Fruit fly (Drosophila melanogaster) whole organism, embryonic: ENCODE measurements around the gene CG31178.

Experiments used
- Awh ChIP-seq: fragments of 200-800 bp; sonication (Bioruptor generic); IDR thresholded peaks from 2 replicates; pipeline ENCODE4, ENCODE4 v1.3.6; 2022; ENCODE audit warnings: missing biosample characterization, missing genetic modification characterization
- B-H1 ChIP-seq: fragments of 200-800 bp; sonication (Bioruptor generic); IDR thresholded peaks from 3 replicates; pipeline ENCODE4 v1.3.6; 2022; ENCODE audit warnings: missing biosample characterization, missing genetic modification characterization
- CG1024 ChIP-seq: fragments of 200-800 bp; sonication (Bioruptor generic); IDR thresholded peaks from 2 replicates; pipeline ENCODE4 v1.3.6; 2022; ENCODE audit warnings: missing biosample characterization, missing genetic modification characterization
- CG10462 ChIP-seq: fragments of 200-800 bp; sonication (Bioruptor generic); optimal IDR thresholded peaks from 2 replicates; lab custom pipeline; 2016; ENCODE audit warnings: missing biosample characterization, missing genetic modification characterization
- CG11456 ChIP-seq: fragments of 200-800 bp; sonication (Bioruptor generic); IDR thresholded peaks from 3 replicates; pipeline ENCODE4 v1.3.6; 2022; ENCODE audit warnings: missing biosample characterization, missing genetic modification characterization
- CG12219 ChIP-seq: fragments of 200-800 bp; sonication (Bioruptor generic); optimal IDR thresholded peaks from 3 replicates; lab custom pipeline; 2018; ENCODE audit warnings: missing biosample characterization, mild to moderate bottlenecking, missing genetic modification characterization
- CG13775 ChIP-seq: fragments of 200-800 bp; sonication (Bioruptor generic); optimal IDR thresholded peaks from 3 replicates; lab custom pipeline; 2017; ENCODE audit warnings: missing biosample characterization, mild to moderate bottlenecking, missing genetic modification characterization
- CG15514 ChIP-seq: fragments of 200-800 bp; sonication (Bioruptor generic); optimal IDR thresholded peaks from 3 replicates; lab custom pipeline; 2017; ENCODE audit warnings: missing biosample characterization, missing genetic modification characterization, mild to moderate bottlenecking, moderate library complexity, missing genetic modification reagents
- CG17361 ChIP-seq: fragments of 200-800 bp; sonication (Bioruptor generic); IDR thresholded peaks from 3 replicates; pipeline ENCODE4 v1.3.6; 2022; ENCODE audit warnings: missing biosample characterization, missing genetic modification characterization
- CG17912 ChIP-seq: fragments of 200-800 bp; sonication (Bioruptor generic); optimal IDR thresholded peaks from 2 replicates; lab custom pipeline; 2018; ENCODE audit warnings: missing biosample characterization, mild to moderate bottlenecking, missing genetic modification characterization
- CG18011 ChIP-seq: fragments of 200-800 bp; sonication (Bioruptor generic); optimal IDR thresholded peaks from 2 replicates; lab custom pipeline; 2017; ENCODE audit warnings: missing biosample characterization, missing genetic modification characterization, mild to moderate bottlenecking, moderate library complexity, missing genotype
- CG2120 ChIP-seq: fragments of 200-800 bp; sonication (Bioruptor generic); optimal IDR thresholded peaks from 3 replicates; lab custom pipeline; 2016; ENCODE audit warnings: missing biosample characterization, missing genetic modification characterization
- CG31365 ChIP-seq: fragments of 200-800 bp; sonication (Bioruptor generic); optimal IDR thresholded peaks from 2 replicates; lab custom pipeline; 2018; ENCODE audit warnings: missing biosample characterization, mild to moderate bottlenecking, missing genetic modification characterization
- CG32532 ChIP-seq: fragments of 200-800 bp; sonication (Bioruptor generic); IDR thresholded peaks from 2 replicates; pipeline ENCODE4 v1.3.6; 2022; ENCODE audit warnings: missing biosample characterization, missing genetic modification characterization
- CG3407 ChIP-seq: fragments of 200-800 bp; sonication (Bioruptor generic); optimal IDR thresholded peaks from 2 replicates; lab custom pipeline; 2018; ENCODE audit warnings: missing biosample characterization, mild to moderate bottlenecking, missing genetic modification characterization
- CG34224 ChIP-seq: fragments of 200-800 bp; sonication (Bioruptor generic); IDR thresholded peaks from 3 replicates; pipeline ENCODE4 v1.3.6; 2022; ENCODE audit warnings: missing biosample characterization, missing genetic modification characterization; ENCODE audit not compliant: partially characterized antibody
- CG6791 ChIP-seq: fragments of 200-800 bp; sonication (Bioruptor generic); IDR thresholded peaks from 3 replicates; pipeline ENCODE4 v1.3.6; 2022; ENCODE audit warnings: missing biosample characterization, missing genetic modification characterization; ENCODE audit not compliant: partially characterized antibody
- Dll ChIP-seq: fragments of 200-800 bp; sonication (Bioruptor generic); IDR thresholded peaks from 4 replicates; pipeline ENCODE4 v1.3.6; 2022; ENCODE audit warnings: missing biosample characterization, missing genetic modification characterization; ENCODE audit not compliant: partially characterized antibody
- Eip74EF ChIP-seq, 2 experiments: fragments of 200-800 bp in 1 of 2; fragments of >200 bp in 1 of 2; sonication (Bioruptor generic) in 1 of 2; optimal IDR thresholded peaks; 2 replicates each; lab custom pipeline; 2017 to 2019; ENCODE audit warnings: missing biosample characterization in 2 of 2, missing genetic modification characterization in 2 of 2, mild to moderate bottlenecking in 1 of 2, moderate library complexity in 1 of 2
- Ets97D ChIP-seq: fragments of 200-800 bp; sonication (Bioruptor generic); optimal IDR thresholded peaks from 3 replicates; lab custom pipeline; 2016; ENCODE audit warnings: missing biosample characterization, missing genetic modification characterization
- HLH3B ChIP-seq: fragments of 200-800 bp; sonication (Bioruptor generic); IDR thresholded peaks from 2 replicates; pipeline ENCODE4 v1.3.6; 2022; ENCODE audit warnings: missing biosample characterization, missing genetic modification characterization
- Hand ChIP-seq: fragments of 200-800 bp; sonication (Bioruptor generic); optimal IDR thresholded peaks from 2 replicates; lab custom pipeline; 2017; ENCODE audit warnings: mild to moderate bottlenecking, missing biosample characterization, missing genetic modification reagents, missing genetic modification characterization
- Hr78 ChIP-seq, 2 experiments: fragments of 200-800 bp in 1 of 2; fragments of >200 bp in 1 of 2; sonication (Bioruptor generic) in 1 of 2; optimal IDR thresholded peaks; 2 replicates each; lab custom pipeline; 2017 to 2019; ENCODE audit warnings: missing biosample characterization in 2 of 2, missing genetic modification characterization in 2 of 2, mild to moderate bottlenecking in 1 of 2, moderate library complexity in 1 of 2
- Max ChIP-seq: fragments of 200-800 bp; sonication (Bioruptor generic); optimal IDR thresholded peaks from 2 replicates; lab custom pipeline; 2016; ENCODE audit warnings: missing biosample characterization, mild to moderate bottlenecking, missing genetic modification characterization
- NC2α ChIP-seq: fragments of 200-800 bp; sonication (Bioruptor generic); optimal IDR thresholded peaks from 2 replicates; lab custom pipeline; 2016; ENCODE audit warnings: missing biosample characterization, missing genetic modification characterization
- Neu2 ChIP-seq: fragments of 200-800 bp; sonication (Bioruptor generic); optimal IDR thresholded peaks from 3 replicates; lab custom pipeline; 2016; ENCODE audit warnings: missing biosample characterization, missing genetic modification characterization, borderline replicate concordance
- Oli ChIP-seq: fragments of 200-800 bp; sonication (Bioruptor generic); optimal IDR thresholded peaks from 2 replicates; lab custom pipeline; 2018; ENCODE audit warnings: missing biosample characterization, mild to moderate bottlenecking, missing genetic modification characterization, moderate library complexity
- Ssrp ChIP-seq: fragments of 200-800 bp; sonication (Bioruptor generic); optimal IDR thresholded peaks from 2 replicates; lab custom pipeline; 2018; ENCODE audit warnings: missing biosample characterization, mild to moderate bottlenecking, missing genetic modification characterization, moderate library complexity
- Xrp1 ChIP-seq: fragments of 200-800 bp; sonication (Bioruptor generic); IDR thresholded peaks from 2 replicates; pipeline ENCODE4 v1.3.6; 2022; ENCODE audit warnings: missing biosample characterization, missing genetic modification characterization
- br ChIP-seq: fragments of >200 bp; optimal IDR thresholded peaks from 2 replicates; lab custom pipeline; 2017
- bsh ChIP-seq, 2 experiments: fragments of 200-800 bp; sonication (Bioruptor generic); optimal IDR thresholded peaks; 2 replicates each; lab custom pipeline; 2017 to 2018; ENCODE audit warnings: mild to moderate bottlenecking in 2 of 2, missing biosample characterization in 2 of 2, missing genetic modification characterization in 2 of 2, moderate library complexity in 1 of 2
- caup ChIP-seq: fragments of 200-800 bp; sonication (Bioruptor generic); optimal IDR thresholded peaks from 3 replicates; lab custom pipeline; 2017; ENCODE audit warnings: missing biosample characterization, mild to moderate bottlenecking, missing genetic modification characterization, moderate library complexity; ENCODE audit not compliant: severe bottlenecking
- chm ChIP-seq: fragments of 200-800 bp; sonication (Bioruptor generic); IDR thresholded peaks from 2 replicates; pipeline ENCODE4 v1.3.6; 2022; ENCODE audit warnings: missing biosample characterization, missing genetic modification characterization
- ci ChIP-seq: fragments of 200-800 bp; sonication (Bioruptor generic); IDR thresholded peaks from 3 replicates; pipeline ENCODE4 v1.3.6; 2022; ENCODE audit warnings: missing biosample characterization, missing genetic modification characterization
- gem ChIP-seq: fragments of 200-800 bp; sonication (Bioruptor generic); optimal IDR thresholded peaks from 2 replicates; lab custom pipeline; 2019; ENCODE audit warnings: missing biosample characterization, mild to moderate bottlenecking, missing genetic modification characterization, moderate library complexity
- gt ChIP-seq: fragments of 200-800 bp; sonication (Bioruptor generic); IDR thresholded peaks from 2 replicates; pipeline ENCODE4 v1.3.6; 2022; ENCODE audit warnings: missing biosample characterization, missing genetic modification characterization
- hkb ChIP-seq, 2 experiments: fragments of 200-800 bp in 1 of 2; fragments of >200 bp in 1 of 2; sonication (Bioruptor generic) in 1 of 2; IDR thresholded peaks in 1 of 2; optimal IDR thresholded peaks in 1 of 2; 2 replicates each; pipeline versions ENCODE4 v1.3.6 to Lab custom; 2017 to 2022; ENCODE audit warnings: missing biosample characterization in 1 of 2, missing genetic modification characterization in 1 of 2
- lab ChIP-seq: fragments of 200-800 bp; sonication (Bioruptor generic); optimal IDR thresholded peaks from 3 replicates; lab custom pipeline; 2017; ENCODE audit warnings: missing biosample characterization, missing genetic modification characterization, mild to moderate bottlenecking, moderate library complexity, missing genetic modification reagents
- maf-S ChIP-seq: fragments of 200-800 bp; sonication (Bioruptor generic); optimal IDR thresholded peaks from 2 replicates; lab custom pipeline; 2016; ENCODE audit warnings: missing biosample characterization, missing genetic modification characterization
- pros ChIP-seq: fragments of 200-800 bp; sonication (Bioruptor generic); optimal IDR thresholded peaks from 3 replicates; lab custom pipeline; 2019; ENCODE audit warnings: missing biosample characterization, mild to moderate bottlenecking, missing genetic modification characterization, moderate library complexity
- sob ChIP-seq: fragments of 200-800 bp; sonication (Bioruptor generic); IDR thresholded peaks from 2 replicates; pipeline ENCODE4 v1.3.6; 2022; ENCODE audit warnings: missing biosample characterization, missing genetic modification characterization
- sqz ChIP-seq: fragments of 200-800 bp; sonication (Bioruptor generic); optimal IDR thresholded peaks from 3 replicates; lab custom pipeline; 2018; ENCODE audit warnings: missing biosample characterization, mild to moderate bottlenecking, missing genetic modification characterization
- stwl ChIP-seq: fragments of 200-800 bp; sonication (Bioruptor generic); optimal IDR thresholded peaks from 3 replicates; lab custom pipeline; 2018; ENCODE audit warnings: missing biosample characterization, mild to moderate bottlenecking, missing genetic modification characterization, moderate library complexity
- tll ChIP-seq, 2 experiments: fragments of 200-800 bp in 1 of 2; fragments of >200 bp in 1 of 2; sonication (Bioruptor generic) in 1 of 2; optimal IDR thresholded peaks; 2 replicates each; lab custom pipeline; 2017 to 2019; ENCODE audit warnings: missing biosample characterization in 2 of 2, missing genetic modification characterization in 2 of 2, mild to moderate bottlenecking in 1 of 2, moderate library complexity in 1 of 2
- twi ChIP-seq: fragments of 200-800 bp; optimal IDR thresholded peaks from 2 replicates; lab custom pipeline; 2019; ENCODE audit warnings: missing biosample characterization, mild to moderate bottlenecking, missing genetic modification characterization, moderate library complexity
- z ChIP-seq: fragments of 200-800 bp; sonication (Bioruptor generic); IDR thresholded peaks from 3 replicates; pipeline ENCODE4 v1.3.6; 2022; ENCODE audit warnings: missing biosample characterization, missing genetic modification characterization
- zen ChIP-seq: fragments of 200-800 bp; sonication (Bioruptor generic); optimal IDR thresholded peaks from 3 replicates; lab custom pipeline; 2018; ENCODE audit warnings: missing biosample characterization, mild to moderate bottlenecking, missing genetic modification characterization, moderate library complexity
- zfh1 ChIP-seq: fragments of 200-800 bp; sonication (Bioruptor generic); IDR thresholded peaks from 3 replicates; pipeline ENCODE4 v1.3.6; 2022; ENCODE audit warnings: missing biosample characterization, missing genetic modification characterization

Gene CG31178

DNA sequence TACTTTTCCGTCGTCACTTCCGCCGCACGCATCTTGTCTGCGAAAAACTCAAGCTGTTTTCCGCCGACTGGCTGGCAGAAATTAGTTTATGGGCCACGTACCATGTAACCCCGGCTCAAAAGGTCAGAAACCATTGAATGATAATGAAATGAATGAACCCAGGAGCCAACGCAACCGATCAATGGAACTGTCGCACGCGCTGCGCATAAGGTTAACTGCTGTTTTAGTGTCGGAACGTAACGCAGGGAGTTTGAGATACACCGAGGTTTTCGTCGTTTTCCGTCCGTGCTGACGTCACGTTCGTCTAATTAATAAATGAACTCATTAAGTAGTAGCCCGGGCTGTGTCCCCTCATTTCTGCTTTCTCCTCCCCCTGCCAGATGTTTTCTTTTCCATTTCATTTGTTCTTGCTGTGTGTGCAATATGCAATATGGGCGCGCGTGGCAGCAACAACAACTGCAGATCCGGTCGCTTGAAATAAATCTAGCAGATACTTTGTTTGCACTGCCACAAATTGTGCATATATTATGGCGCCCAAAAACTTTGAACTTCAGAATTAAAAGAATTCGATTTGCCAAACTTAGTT lies 15.2 kb upstream of the CG31178 start (continued):
- TF ChIP-seq Hr78 (GFP tag; optimal IDR thresholded peaks at IDR 0.05; lab: Kevin White, UChicago) (peak in 1 of 2 experiments; percentile 62), sob (GFP tag; lab: Robert Waterston, UW) (no peak), ci (GFP tag; lab: Robert Waterston, UW) (no peak), HLH3B (GFP tag; lab: Robert Waterston, UW) (no peak), Dll (GFP tag; lab: Robert Waterston, UW) (0 out of 4 replicates have a peak, but pooled peaks have one; percentile 16), CG17912 (GFP tag; lab: Kevin White, UChicago) (no peak), CG2120 (GFP tag; lab: Kevin White, UChicago) (no peak), tll (GFP tag; optimal IDR thresholded peaks at IDR 0.05; lab: Kevin White, UChicago) (peak in 1 of 2 experiments; percentile 0), chm (GFP tag; lab: Robert Waterston, UW) (no peak), CG18011 (GFP tag; lab: Kevin White, UChicago) (no peak), hkb (optimal IDR thresholded peaks at IDR 0.05; lab: Kevin White, UChicago) (no peak), hkb (GFP tag; IDR thresholded peaks at IDR 0.05; lab: Robert Waterston, UW) (no peak), Eip74EF (GFP tag; optimal IDR thresholded peaks at IDR 0.05; lab: Kevin White, UChicago) (no peak), maf-S (GFP tag; lab: Kevin White, UChicago) (no peak), twi (tag; lab: Kevin White, UChicago) (peak; percentile 58), CG32532 (GFP tag; lab: Robert Waterston, UW) (no peak), B-H1 (GFP tag; lab: Robert Waterston, UW) (no peak), zen (tag; lab: Kevin White, UChicago) (peak; percentile 11), bsh (GFP tag; optimal IDR thresholded peaks at IDR 0.05; lab: Kevin White, UChicago) (no peak), Ets97D (GFP tag; lab: Kevin White, UChicago) (no peak), CG34224 (GFP tag; lab: Robert Waterston, UW) (no peak), Oli (tag; lab: Kevin White, UChicago) (peak; percentile 20), br (lab: Kevin White, UChicago) (no peak), CG12219 (no peak), CG3407 (GFP tag; lab: Kevin White, UChicago) (no peak), CG6791 (GFP tag; lab: Robert Waterston, UW) (no peak), CG11456 (0 out of 3 replicates have a peak, but pooled peaks have one; percentile 27), lab (no peak), CG10462 (GFP tag; lab: Kevin White, UChicago) (no peak), stwl (tag; lab: Kevin White, UChicago) (no peak), Xrp1 (0 out of 2 replicates have a peak, but pooled peaks have one; percentile 8), Awh (peak; percentile 44; the same call in 1 of the 2 replicates), Neu2 (GFP tag; lab: Kevin White, UChicago) (no peak)

DNA sequence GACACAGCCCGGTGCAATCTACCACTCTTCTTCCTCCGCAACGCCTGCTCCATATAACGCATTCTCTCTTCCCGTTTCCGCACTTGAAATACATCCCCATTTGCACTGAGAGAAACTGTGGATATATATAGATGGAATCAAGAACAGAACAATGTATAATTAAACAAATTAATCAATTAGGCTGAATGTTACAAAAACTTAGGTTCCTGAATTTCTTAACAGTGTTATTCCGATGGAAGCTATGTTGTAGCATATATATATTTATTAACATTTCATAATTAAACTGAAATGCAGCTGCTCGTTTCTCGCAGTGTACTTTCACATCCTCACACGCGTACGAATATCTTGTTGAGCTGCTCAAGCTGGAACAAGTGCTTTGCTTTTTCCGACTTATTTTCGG lies 14.0 kb upstream of the CG31178 start:
- TF ChIP-seq zfh1 (GFP tag; lab: Robert Waterston, UW) (peak; percentile 63; the same call in 1 of the 3 replicates), CG1024 (no peak), CG17361 (peak; percentile 61; the same call in 2 of the 3 replicates), gem (tag; lab: Kevin White, UChicago) (peak; percentile 77), NC2α (GFP tag; lab: Kevin White, UChicago) (no peak), gt (no peak), CG15514 (GFP tag; lab: Kevin White, UChicago) (no peak), CG13775 (GFP tag; lab: Kevin White, UChicago) (peak; percentile 36), z (GFP tag; lab: Robert Waterston, UW) (no peak), CG31365 (tag; lab: Kevin White, UChicago) (no peak), pros (no peak), caup (GFP tag; lab: Kevin White, UChicago) (no peak), sqz (GFP tag; lab: Kevin White, UChicago) (peak; percentile 22), Hand (GFP tag; lab: Kevin White, UChicago) (no peak), Ssrp (tag; lab: Kevin White, UChicago) (peak; percentile 63), bsh (GFP tag; optimal IDR thresholded peaks at IDR 0.05; lab: Kevin White, UChicago) (peak; percentile 61 to 75), stwl (tag; lab: Kevin White, UChicago) (peak; percentile 14), Max (peak; percentile 19)
